Worm (Caenorhabditis elegans): ENCODE data around the gene skih-2.

skih-2 gene

DNA sequence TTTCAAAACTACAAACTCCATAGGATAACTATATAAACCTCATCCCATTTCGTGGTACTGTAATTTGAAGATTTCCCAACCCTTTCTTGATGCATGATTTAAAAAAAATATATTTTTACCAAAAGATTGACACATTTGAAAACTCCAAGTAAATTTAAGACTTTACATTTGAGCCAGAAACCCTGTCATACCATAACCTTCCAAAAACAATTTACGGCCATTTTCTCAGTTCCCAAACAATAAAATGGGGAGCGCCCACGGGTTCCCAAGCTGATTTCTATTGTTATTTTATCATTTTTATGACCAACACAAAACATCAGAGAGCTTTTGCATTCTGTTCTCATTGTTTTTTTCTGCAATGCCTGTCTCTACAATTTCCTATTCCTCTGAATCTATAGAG lies 29.5 kb downstream of the skih-2 start, which contains the start of gene clc-9:
Gene clc-9, plus strand, starts transcription at position 301 of the 400 bp plus-strand sequence.
- TF ChIP-seq nhr-23 (tag; optimal IDR thresholded peaks at IDR 0.05) (no peak), elt-1 (tag; optimal IDR thresholded peaks at IDR 0.05) (no peak), unc-39 (tag; optimal IDR thresholded peaks at IDR 0.05) (no peak), lsy-2 (tag; optimal IDR thresholded peaks at IDR 0.05) (no peak)

DNA sequence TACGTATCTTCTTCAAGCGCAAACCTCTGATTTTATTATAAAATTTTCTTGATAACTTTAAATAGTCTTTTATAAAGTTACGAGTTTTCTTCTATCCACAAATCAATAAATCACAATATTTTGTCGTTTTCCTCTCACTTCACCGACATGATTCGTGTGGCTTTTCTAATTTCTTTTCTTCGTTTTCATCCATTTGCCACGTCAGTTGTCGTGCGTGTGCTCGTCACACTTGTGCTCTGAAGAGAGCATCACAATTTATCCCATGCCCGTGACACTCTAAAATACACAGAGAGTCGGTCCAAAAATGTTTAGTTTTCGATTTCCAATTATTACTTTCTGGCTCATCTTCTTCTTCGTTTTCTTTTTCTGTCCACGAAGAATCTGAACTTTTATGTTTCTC lies 30.3 kb downstream of the skih-2 start:
- TF ChIP-seq nhr-12 (tag; optimal IDR thresholded peaks at IDR 0.05): no peak
- no peak for TF ChIP-seq sma-9 (GFP tag; optimal IDR thresholded peaks at IDR 0.05)
- no peak for TF ChIP-seq sma-9 (tag; optimal IDR thresholded peaks at IDR 0.05)
- no peak for TF ChIP-seq mab-5 (tag; optimal IDR thresholded peaks at IDR 0.05)
- TF ChIP-seq ama-1 (optimal IDR thresholded peaks at IDR 0.05): no peak
- no peak for TF ChIP-seq gmeb-1 (tag; optimal IDR thresholded peaks at IDR 0.05)
- TF ChIP-seq elt-1 (tag; optimal IDR thresholded peaks at IDR 0.05): no peak
- TF ChIP-seq lsy-2 (tag; optimal IDR thresholded peaks at IDR 0.05): peak in 1 of 2 experiments; percentile 21
- TF ChIP-seq ztf-4 (tag; optimal IDR thresholded peaks at IDR 0.05): no peak
- TF ChIP-seq nhr-77 (tag; optimal IDR thresholded peaks at IDR 0.05): no peak
- TF ChIP-seq peb-1 (tag; optimal IDR thresholded peaks at IDR 0.05): no peak
- TF ChIP-seq egl-27 (tag; optimal IDR thresholded peaks at IDR 0.05): no peak
- TF ChIP-seq nhr-129 (tag; optimal IDR thresholded peaks at IDR 0.05): peak; percentile 44
- TF ChIP-seq nhr-21 (tag; optimal IDR thresholded peaks at IDR 0.05): no peak
- no peak for TF ChIP-seq unc-55 (GFP tag; optimal IDR thresholded peaks at IDR 0.05)
- peak; percentile 49 for TF ChIP-seq crh-2 (tag; optimal IDR thresholded peaks at IDR 0.05)
- TF ChIP-seq ceh-82 (tag; optimal IDR thresholded peaks at IDR 0.05): no peak
- no peak for TF ChIP-seq snpc-4 (tag; optimal IDR thresholded peaks at IDR 0.05)
- no peak for TF ChIP-seq fos-1 (tag; optimal IDR thresholded peaks at IDR 0.05)
- TF ChIP-seq lin-13 (GFP tag; optimal IDR thresholded peaks at IDR 0.05): no peak
- no peak for TF ChIP-seq unc-39 (tag; optimal IDR thresholded peaks at IDR 0.05)
- TF ChIP-seq mbf-1 (tag; optimal IDR thresholded peaks at IDR 0.05): no peak
- no peak for TF ChIP-seq nhr-237 (tag; optimal IDR thresholded peaks at IDR 0.05)
- TF ChIP-seq alr-1 (tag; optimal IDR thresholded peaks at IDR 0.05): no peak
- TF ChIP-seq Y55F3AM.14 (GFP tag; optimal IDR thresholded peaks at IDR 0.05): no peak

DNA sequence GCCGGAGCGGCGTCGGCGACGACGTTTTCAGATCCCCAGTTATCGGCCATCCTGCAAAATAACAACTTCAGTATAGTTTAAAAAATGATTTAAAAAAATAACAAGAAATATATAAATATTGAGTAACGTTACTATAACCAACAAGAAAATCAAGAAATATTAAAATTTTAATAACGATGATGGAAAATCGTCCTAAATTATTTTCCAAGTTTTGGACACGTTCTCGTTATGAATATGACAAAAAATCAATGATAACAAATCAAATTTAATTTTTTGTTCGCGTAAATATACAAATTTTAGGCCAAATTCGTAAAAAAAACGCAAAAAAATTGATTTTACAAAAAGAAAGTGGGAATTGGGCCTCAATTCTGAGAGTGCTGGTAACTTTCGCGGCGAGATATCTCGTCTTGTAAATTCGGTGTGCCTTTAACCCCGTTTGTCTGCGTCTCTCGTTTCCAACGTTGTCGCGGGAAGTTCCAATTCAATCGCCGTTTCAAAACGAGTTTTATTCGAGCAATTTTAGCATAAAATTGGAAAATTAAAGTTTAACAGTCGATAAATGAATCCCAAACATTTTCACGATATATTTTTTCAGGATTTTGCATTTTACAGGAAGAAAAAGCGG lies 31.1 kb downstream of the skih-2 start, which contains the start of gene rps-5:
Gene rps-5, minus strand, starts transcription at position 51 of the 625 bp plus-strand sequence.
- TF ChIP-seq unc-62 (GFP tag; optimal IDR thresholded peaks at IDR 0.05) (no peak), unc-55 (GFP tag; optimal IDR thresholded peaks at IDR 0.05) (peak; percentile 86), lin-39 (tag; optimal IDR thresholded peaks at IDR 0.05) (no peak), nhr-129 (tag; optimal IDR thresholded peaks at IDR 0.05) (peak; percentile 71), ztf-4 (tag; optimal IDR thresholded peaks at IDR 0.05) (no peak), Y55F3AM.14 (GFP tag; optimal IDR thresholded peaks at IDR 0.05) (no peak), C34F6.9 (tag; optimal IDR thresholded peaks at IDR 0.05) (peak; percentile 71), gmeb-1 (tag; optimal IDR thresholded peaks at IDR 0.05) (peak; percentile 78), nhr-25 (tag; optimal IDR thresholded peaks at IDR 0.05) (peak; percentile 59), snpc-4 (tag; optimal IDR thresholded peaks at IDR 0.05) (peak; percentile 49), aly-2 (tag; optimal IDR thresholded peaks at IDR 0.05) (no peak), alr-1 (tag; optimal IDR thresholded peaks at IDR 0.05) (no peak), sma-3 (GFP tag; optimal IDR thresholded peaks at IDR 0.05) (peak; percentile 22), blmp-1 (tag; optimal IDR thresholded peaks at IDR 0.05; ENCODE audit: insufficient read depth) (no peak), mdl-1 (tag; optimal IDR thresholded peaks at IDR 0.05) (no peak), fos-1 (tag; optimal IDR thresholded peaks at IDR 0.05) (peak; percentile 33), sma-9 (GFP tag; optimal IDR thresholded peaks at IDR 0.05) (peak; percentile 41), sma-9 (tag; optimal IDR thresholded peaks at IDR 0.05) (no peak), crh-2 (tag; optimal IDR thresholded peaks at IDR 0.05) (peak; percentile 65), mab-5 (tag; optimal IDR thresholded peaks at IDR 0.05) (peak; percentile 14), F13H6.1 (tag; optimal IDR thresholded peaks at IDR 0.05) (peak; percentile 20), elt-1 (tag; optimal IDR thresholded peaks at IDR 0.05) (no peak), sem-4 (tag; optimal IDR thresholded peaks at IDR 0.05) (peak; percentile 29), nhr-237 (tag; optimal IDR thresholded peaks at IDR 0.05) (no peak), nhr-21 (tag; optimal IDR thresholded peaks at IDR 0.05) (peak; percentile 33), unc-39 (tag; optimal IDR thresholded peaks at IDR 0.05) (no peak), dmd-4 (tag; optimal IDR thresholded peaks at IDR 0.05) (no peak), lsy-2 (tag; optimal IDR thresholded peaks at IDR 0.05) (peak; percentile 50 to 89), nhr-6 (tag; optimal IDR thresholded peaks at IDR 0.05) (no peak), ZK546.5 (tag; optimal IDR thresholded peaks at IDR 0.05) (peak; percentile 15), R02D3.7 (tag; optimal IDR thresholded peaks at IDR 0.05) (no peak), lin-13 (GFP tag; optimal IDR thresholded peaks at IDR 0.05) (peak; percentile 61), ama-1 (optimal IDR thresholded peaks at IDR 0.05) (peak; percentile 18), lin-11 (tag; optimal IDR thresholded peaks at IDR 0.05) (peak; percentile 47)
